Worm (Caenorhabditis elegans) whole organism, L4/young adult: ENCODE results near the gene H39E20.1.
"Not testable (repeated sequence)": the region's sequence is repeated elsewhere in the genome, so short reads cannot be mapped to it uniquely, and the experiment has no call there.

Experiments used
- W03F9.2 ChIP-seq: fragments of 150-350 bp; optimal IDR thresholded peaks from 2 replicates; lab custom pipeline; 2014; ENCODE audit warnings: missing biosample characterization, missing genetic modification characterization
- dao-5 ChIP-seq: sonication (generic microtip); optimal IDR thresholded peaks from 2 replicates; lab custom pipeline; 2016; ENCODE audit warnings: missing genotype, missing genetic modification characterization, moderate library complexity, missing compliant biosample characterization
- him-1 ChIP-seq: sonication (generic microtip); optimal IDR thresholded peaks from 2 replicates; lab custom pipeline; 2016; ENCODE audit warnings: missing genotype, missing genetic modification reagents, missing genetic modification characterization, missing compliant biosample characterization

The H39E20.1 gene

ce11 chrX:1416776-1417354, 19.4 kb upstream of the H39E20.1 start, which contains the start of the genes F19G12.4 and F19G12.8:
Gene F19G12.4 (plus strand): TSS chrX:1417304.
Gene F19G12.8 (plus strand): TSS chrX:1417320.
- TF ChIP-seq him-1 (tag; lab: Kevin White, UChicago): no peak
- TF ChIP-seq W03F9.2: no peak
- TF ChIP-seq dao-5 (tag; lab: Kevin White, UChicago): no peak

- TF ChIP-seq him-1 (tag; lab: Kevin White, UChicago) (no peak), W03F9.2 (no peak), dao-5 (tag; lab: Kevin White, UChicago) (no peak)
Measured at ce11 chrX:1412844-1413243, 15.4 kb upstream of the H39E20.1 start, which contains the start of gene srh-19. Gene srh-19 (plus strand): TSS chrX:1413144.

- TF ChIP-seq W03F9.2 (no peak), him-1 (tag; lab: Kevin White, UChicago) (no peak)
Measured at ce11 chrX:1410552-1410951, 13.1 kb upstream of the H39E20.1 start, which contains the start of gene abu-2. Gene abu-2 (minus strand): TSS chrX:1410652.

- TF ChIP-seq W03F9.2: no peak
- TF ChIP-seq dao-5 (tag; lab: Kevin White, UChicago): no peak
- TF ChIP-seq him-1 (tag; lab: Kevin White, UChicago): no peak
Measured at ce11 chrX:1409224-1409623, 11.8 kb upstream of the H39E20.1 start.

ce11 chrX:1403971-1404370, 6.6 kb upstream of the H39E20.1 start, which contains the start of gene ZK402.1:
Gene ZK402.1 (plus strand): TSS chrX:1404271.
- TF ChIP-seq W03F9.2; him-1 (tag; lab: Kevin White, UChicago); dao-5 (tag; lab: Kevin White, UChicago): not testable (repeated sequence)

- not testable (repeated sequence) for TF ChIP-seq W03F9.2; dao-5 (tag; lab: Kevin White, UChicago); him-1 (tag; lab: Kevin White, UChicago)
Measured at ce11 chrX:1403444-1403843, 6.0 kb upstream of the H39E20.1 start, which contains the start of gene ZK402.2. Gene ZK402.2 (plus strand): TSS chrX:1403744.

ce11 chrX:1401259-1401658, 3.8 kb upstream of the H39E20.1 start, which contains the start of gene ZK402.5:
Gene ZK402.5 (minus strand): TSS chrX:1401359.
- TF ChIP-seq W03F9.2: no peak
- no peak for TF ChIP-seq dao-5 (tag; lab: Kevin White, UChicago)
- TF ChIP-seq him-1 (tag; lab: Kevin White, UChicago): no peak

- no peak for TF ChIP-seq W03F9.2
- TF ChIP-seq dao-5 (tag; lab: Kevin White, UChicago): no peak
- TF ChIP-seq him-1 (tag; lab: Kevin White, UChicago): no peak
Measured at ce11 chrX:1395793-1396192, 1.6 kb downstream of the H39E20.1 start.

ce11 chrX:1394437-1394836, 3.0 kb downstream of the H39E20.1 start:
- TF ChIP-seq him-1 (tag; lab: Kevin White, UChicago) (no peak), W03F9.2 (no peak), dao-5 (tag; lab: Kevin White, UChicago) (no peak)

ce11 chrX:1393891-1394290, 3.5 kb downstream of the H39E20.1 start, which contains the start of gene F56C3.9:
Gene F56C3.9 (minus strand): TSS chrX:1393991.
- no peak for TF ChIP-seq W03F9.2
- TF ChIP-seq him-1 (tag; lab: Kevin White, UChicago): no peak
- TF ChIP-seq dao-5 (tag; lab: Kevin White, UChicago): no peak

ce11 chrX:1389382-1389983, 7.9 kb downstream of the H39E20.1 start:
- TF ChIP-seq W03F9.2 (peak; percentile 88), him-1 (tag; lab: Kevin White, UChicago) (peak; percentile 95), dao-5 (tag; lab: Kevin White, UChicago) (peak; percentile 11)

- TF ChIP-seq dao-5 (tag; lab: Kevin White, UChicago) (no peak), W03F9.2 (no peak), him-1 (tag; lab: Kevin White, UChicago) (no peak)
Measured at ce11 chrX:1386893-1387367, 10.5 kb downstream of the H39E20.1 start, which contains the start of gene F56C3.1. Gene F56C3.1 (plus strand): TSS chrX:1387317.

- no peak for TF ChIP-seq dao-5 (tag; lab: Kevin White, UChicago)
- TF ChIP-seq him-1 (tag; lab: Kevin White, UChicago): no peak
- TF ChIP-seq W03F9.2: no peak
Measured at ce11 chrX:1384538-1384937, 12.9 kb downstream of the H39E20.1 start, which contains the start of gene F56C3.8. Gene F56C3.8 (minus strand): TSS chrX:1384638.

- TF ChIP-seq him-1 (tag; lab: Kevin White, UChicago): no peak
- TF ChIP-seq W03F9.2: no peak
- no peak for TF ChIP-seq dao-5 (tag; lab: Kevin White, UChicago)
Measured at ce11 chrX:1383546-1383945, 13.9 kb downstream of the H39E20.1 start.
